Worm (Caenorhabditis elegans) whole organism, L4 larva: Measurements from ENCODE around the gene sru-45.
"Not testable (repeated sequence)": the region's sequence is repeated elsewhere in the genome, so short reads cannot be mapped to it uniquely, and the experiment has no call there.

Experiments used
- D1046.2 ChIP-seq: fragments of 200-800 bp; sonication (Bioruptor generic); IDR thresholded peaks from 2 replicates; pipeline ENCODE4 v1.3.6; 2022; ENCODE audit warnings: missing genetic modification characterization, missing compliant biosample characterization
- Y105C5A.15 ChIP-seq: fragments of 200-800 bp; sonication (Bioruptor generic); IDR thresholded peaks from 2 replicates; pipeline ENCODE4 v1.3.6; 2022; ENCODE audit warnings: missing genetic modification characterization, missing compliant biosample characterization
- Y5F2A.4 ChIP-seq: fragments of 200-800 bp; sonication (Bioruptor generic); optimal IDR thresholded peaks from 2 replicates; lab custom pipeline; 2018; ENCODE audit warnings: mild to moderate bottlenecking, missing genetic modification characterization, missing compliant biosample characterization
- aha-1 ChIP-seq: fragments of 150-350 bp; peaks from one replicate; lab custom pipeline; 2014; ENCODE audit warnings: missing biosample characterization, missing genetic modification characterization
- aly-2 ChIP-seq: sonication (generic microtip); optimal IDR thresholded peaks from 2 replicates; lab custom pipeline; 2018; ENCODE audit warnings: missing biosample characterization, missing genetic modification characterization
- ama-1 ChIP-seq: fragments of 150-350 bp; optimal IDR thresholded peaks from 2 replicates; lab custom pipeline; 2014; ENCODE audit warnings: inconsistent platforms, mixed read lengths
- ceh-28 ChIP-seq: fragments of 150-350 bp; optimal IDR thresholded peaks from 2 replicates; lab custom pipeline; 2014; ENCODE audit warnings: missing biosample characterization, missing genetic modification reagents, missing genetic modification characterization
- ceh-44 ChIP-seq: fragments of 200-800 bp; sonication (Bioruptor generic); IDR thresholded peaks from 2 replicates; pipeline ENCODE4 v1.3.6; 2022; ENCODE audit warnings: missing genetic modification reagents, missing genetic modification characterization, missing compliant biosample characterization
- ceh-62 ChIP-seq: sonication (generic microtip); optimal IDR thresholded peaks from 2 replicates; lab custom pipeline; 2017; ENCODE audit warnings: missing biosample characterization, missing genetic modification characterization
- ces-1 ChIP-seq: fragments of 150-350 bp; sonication (generic microtip); optimal IDR thresholded peaks from 4 replicates; lab custom pipeline; 2014; ENCODE audit warnings: missing biosample characterization, missing genetic modification reagents, missing genetic modification characterization
- cey-2 ChIP-seq: sonication (generic microtip); optimal IDR thresholded peaks from 3 replicates; lab custom pipeline; 2017; ENCODE audit warnings: missing genetic modification characterization, mild to moderate bottlenecking, missing compliant biosample characterization, antibody characterized with exemption, borderline replicate concordance; ENCODE audit not compliant: insufficient read depth
- daf-19 ChIP-seq: fragments of 200-800 bp; sonication (Bioruptor generic); conservative IDR thresholded peaks from 2 replicates; pipeline ENCODE4 v1.3.6; 2022; ENCODE audit warnings: missing genetic modification characterization, missing compliant biosample characterization
- dmd-6 ChIP-seq: fragments of 200-800 bp; sonication (Bioruptor generic); IDR thresholded peaks from 2 replicates; pipeline ENCODE4 v1.3.6; 2022; ENCODE audit warnings: missing genetic modification reagents, missing genetic modification characterization, missing compliant biosample characterization
- duxl-1 ChIP-seq: sonication (generic microtip); optimal IDR thresholded peaks from 2 replicates; lab custom pipeline; 2016; ENCODE audit warnings: mild to moderate bottlenecking, missing genetic modification characterization, moderate library complexity, missing compliant biosample characterization; ENCODE audit not compliant: poor library complexity
- egl-27 ChIP-seq: sonication (generic microtip); optimal IDR thresholded peaks from 3 replicates; lab custom pipeline; 2017; ENCODE audit warnings: missing biosample characterization, missing genetic modification reagents, missing genetic modification characterization
- egl-43 ChIP-seq: fragments of 200-800 bp; sonication (Bioruptor generic); IDR thresholded peaks from 2 replicates; pipeline ENCODE4 v1.3.6; 2022; ENCODE audit warnings: missing genetic modification reagents, missing genetic modification characterization, missing compliant biosample characterization
- gei-8 ChIP-seq: fragments of 200-800 bp; sonication (Bioruptor generic); optimal IDR thresholded peaks from 2 replicates; lab custom pipeline; 2018; ENCODE audit warnings: mild to moderate bottlenecking, missing genetic modification characterization, missing compliant biosample characterization
- hmg-1.1 ChIP-seq: fragments of 200-800 bp; sonication (Bioruptor generic); IDR thresholded peaks from 2 replicates; pipeline ENCODE4 v1.3.6; 2022; ENCODE audit warnings: missing genetic modification reagents, missing genetic modification characterization, missing compliant biosample characterization
- lim-7 ChIP-seq: fragments of 200-800 bp; sonication (Bioruptor generic); IDR thresholded peaks from 2 replicates; pipeline ENCODE4 v1.3.6; 2022; ENCODE audit warnings: missing genetic modification characterization, missing compliant biosample characterization
- lin-29 ChIP-seq: fragments of 200-800 bp; sonication (Bioruptor generic); IDR thresholded peaks from 2 replicates; pipeline ENCODE4 v1.3.6; 2022; ENCODE audit warnings: missing genetic modification reagents, missing genetic modification characterization, missing compliant biosample characterization
- lin-38 ChIP-seq: fragments of 200-800 bp; sonication (Bioruptor generic); IDR thresholded peaks from 2 replicates; pipeline ENCODE4 v1.3.6; 2022; ENCODE audit warnings: missing genetic modification reagents, missing genetic modification characterization, missing compliant biosample characterization
- lsy-2 ChIP-seq, 2 experiments: fragments of 150-350 bp in 1 of 2; sonication (generic microtip) in 1 of 2; optimal IDR thresholded peaks; 2 replicates each; lab custom pipeline; 2014 to 2017; ENCODE audit warnings: missing biosample characterization in 2 of 2, missing genetic modification characterization in 2 of 2
- mdl-1 ChIP-seq, 2 experiments: fragments of 150-350 bp in 1 of 2; sonication (generic microtip) in 1 of 2; optimal IDR thresholded peaks; 2 replicates each; lab custom pipeline; 2014 to 2017; ENCODE audit warnings: missing biosample characterization in 2 of 2, missing genetic modification characterization in 2 of 2
- mep-1 ChIP-seq: fragments of 150-350 bp; sonication (generic microtip); optimal IDR thresholded peaks from 3 replicates; lab custom pipeline; 2014; ENCODE audit warnings: missing biosample characterization, missing genetic modification characterization
- nhr-11 ChIP-seq: fragments of 150-350 bp; optimal IDR thresholded peaks from 2 replicates; lab custom pipeline; 2014; ENCODE audit warnings: missing biosample characterization, missing genetic modification characterization
- nhr-76 ChIP-seq: fragments of 150-350 bp; optimal IDR thresholded peaks from 2 replicates; lab custom pipeline; 2014; ENCODE audit warnings: missing biosample characterization, missing genetic modification characterization
- pha-4 ChIP-seq, 2 experiments: fragments of 150-350 bp in 1 of 2; fragments of 200-800 bp in 1 of 2; sonication (Bioruptor generic) in 1 of 2; IDR thresholded peaks in 1 of 2; optimal IDR thresholded peaks in 1 of 2; 2 replicates each; pipeline versions ENCODE4 v1.3.6 to Lab custom; 2014 to 2022; ENCODE audit warnings: missing genetic modification characterization in 2 of 2, missing genetic modification reagents in 2 of 2, missing biosample characterization in 1 of 2, missing compliant biosample characterization in 1 of 2
- php-3 ChIP-seq: fragments of 200-800 bp; sonication (Bioruptor generic); IDR thresholded peaks from 2 replicates; pipeline ENCODE4 v1.3.6; 2022; ENCODE audit warnings: missing genetic modification reagents, missing genetic modification characterization, missing compliant biosample characterization
- spr-1 ChIP-seq: sonication (generic microtip); optimal IDR thresholded peaks from 2 replicates; lab custom pipeline; 2016; ENCODE audit warnings: mild to moderate bottlenecking, missing genetic modification characterization, missing compliant biosample characterization
- tag-97 ChIP-seq: fragments of 200-800 bp; sonication (Bioruptor generic); IDR thresholded peaks from 2 replicates; pipeline ENCODE4 v1.3.6; 2022; ENCODE audit warnings: missing genetic modification characterization, missing compliant biosample characterization
- unc-130 ChIP-seq: sonication (generic microtip); optimal IDR thresholded peaks from 2 replicates; lab custom pipeline; 2016; ENCODE audit warnings: missing genetic modification reagents, missing genetic modification characterization, missing compliant biosample characterization
- unc-62 ChIP-seq, 3 experiments: fragments of 150-350 bp in 1 of 3; sonication (generic microtip); optimal IDR thresholded peaks in 2 of 3; peaks in 1 of 3; 1 replicate in 1 of 3; 2 replicates in 2 of 3; lab custom pipeline; 2014 to 2017; ENCODE audit warnings: missing biosample characterization in 3 of 3, missing genetic modification characterization in 3 of 3, missing genetic modification reagents in 3 of 3, missing genotype in 1 of 3
- zfp-2 ChIP-seq: sonication (generic microtip); optimal IDR thresholded peaks from 2 replicates; lab custom pipeline; 2016; ENCODE audit warnings: mild to moderate bottlenecking, missing genetic modification characterization, missing compliant biosample characterization
- zfp-3 ChIP-seq: fragments of 200-800 bp; sonication (Bioruptor generic); conservative IDR thresholded peaks from 2 replicates; pipeline ENCODE4 v1.3.6; 2022; ENCODE audit warnings: missing genetic modification reagents, missing genetic modification characterization, missing compliant biosample characterization
- ztf-7 ChIP-seq: fragments of 150-350 bp; optimal IDR thresholded peaks from 2 replicates; lab custom pipeline; 2014; ENCODE audit warnings: missing biosample characterization, missing genetic modification characterization

The sru-45 gene

DNA sequence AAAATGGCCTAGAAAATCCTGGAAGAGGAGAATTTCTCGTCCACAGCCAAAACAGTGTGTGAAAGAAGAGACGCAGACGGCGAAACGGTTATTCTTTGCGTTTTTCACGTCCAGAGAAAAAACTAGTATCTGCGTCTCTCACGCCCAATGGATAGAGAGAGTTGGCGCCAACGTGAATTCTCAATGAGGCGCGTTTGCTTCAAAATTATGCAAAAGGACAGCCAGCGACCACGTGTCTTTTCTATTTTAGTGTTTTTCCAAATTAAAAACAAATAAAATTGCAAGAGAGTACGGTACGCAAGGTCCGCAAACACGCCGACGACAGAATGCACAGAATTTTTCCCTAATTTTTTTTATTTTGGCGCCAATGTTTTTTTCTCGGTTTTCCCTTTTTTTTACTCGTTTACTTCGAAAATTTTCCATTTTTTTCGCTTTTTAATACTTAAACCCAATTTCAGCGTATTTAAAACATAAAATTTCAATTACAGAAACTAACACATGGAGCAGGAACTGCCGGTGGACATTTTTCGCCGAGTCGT, 27.8 kb upstream of the sru-45 start, which contains the start of gene Y32B12B.2 (continued):
- peak; percentile 12; the same call in 1 of the 2 replicates for TF ChIP-seq php-3 (GFP tag; lab: Robert Waterston, UW)
- TF ChIP-seq tag-97, result no peak
- TF ChIP-seq unc-130 (GFP tag; lab: Kevin White, UChicago), result peak; percentile 82
- TF ChIP-seq aly-2 (tag; lab: Kevin White, UChicago), result no peak
- TF ChIP-seq lin-38 (GFP tag; lab: Robert Waterston, UW), result peak; percentile 88
- TF ChIP-seq ces-1, result no peak
- peak in 1 of 2 experiments; percentile 10 for TF ChIP-seq mdl-1 (tag; optimal IDR thresholded peaks at IDR 0.05; lab: Kevin White, UChicago)
- no peak for TF ChIP-seq Y105C5A.15
- peak; percentile 56 for TF ChIP-seq duxl-1
- TF ChIP-seq hmg-1.1 (GFP tag; lab: Robert Waterston, UW), result peak; percentile 58; the same call in 1 of the 2 replicates
- peak; percentile 46 for TF ChIP-seq dmd-6 (GFP tag; lab: Robert Waterston, UW)
- TF ChIP-seq aha-1 (tag; lab: Kevin White, UChicago), result peak; percentile 3
- no peak for TF ChIP-seq Y5F2A.4 (GFP tag; lab: Kevin White, UChicago)
- TF ChIP-seq unc-62 (GFP tag; optimal IDR thresholded peaks at IDR 0.05 in 1 of 2; lab: Kevin White, UChicago), result no peak
- no peak for TF ChIP-seq unc-62 (tag; optimal IDR thresholded peaks at IDR 0.05; lab: Kevin White, UChicago)
- TF ChIP-seq zfp-2, result no peak
- no peak for TF ChIP-seq ceh-62 (tag; lab: Kevin White, UChicago)
- no peak for TF ChIP-seq daf-19
- TF ChIP-seq zfp-3, result no peak
- no peak for TF ChIP-seq mep-1

DNA sequence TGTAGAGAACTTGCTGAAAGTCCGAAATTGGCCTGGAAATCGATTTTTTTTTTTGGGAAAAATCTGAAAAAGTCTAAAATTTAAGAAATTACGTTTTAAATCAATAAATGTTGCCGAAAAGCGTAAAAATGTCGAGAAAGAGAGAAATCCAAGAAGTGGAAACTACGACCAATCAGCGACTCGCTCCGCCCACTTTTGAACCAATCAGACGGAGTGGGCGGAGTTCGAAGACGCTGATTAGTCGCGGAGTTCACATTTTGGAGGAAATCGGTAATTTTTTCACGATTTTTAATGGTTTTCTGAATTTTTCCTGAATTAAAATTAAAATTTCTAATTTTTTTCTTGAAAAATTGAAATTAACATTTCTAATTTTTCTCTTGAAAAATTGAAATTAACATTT, 26.1 kb upstream of the sru-45 start:
- TF ChIP-seq egl-43 (GFP tag; lab: Robert Waterston, UW), result no peak
- TF ChIP-seq D1046.2 (GFP tag; lab: Robert Waterston, UW), result no peak
- TF ChIP-seq spr-1 (tag; lab: Kevin White, UChicago), result no peak
- no peak for TF ChIP-seq lsy-2 (tag; optimal IDR thresholded peaks at IDR 0.05; lab: Kevin White, UChicago)
- TF ChIP-seq cey-2 (tag; lab: Kevin White, UChicago), result no peak
- no peak for TF ChIP-seq ama-1 (lab: Kevin White, UChicago)
- no peak for TF ChIP-seq zfp-3
- no peak for TF ChIP-seq lim-7 (GFP tag; lab: Robert Waterston, UW)
- TF ChIP-seq dmd-6 (GFP tag; lab: Robert Waterston, UW), result no peak
- TF ChIP-seq ceh-28 (tag; lab: Kevin White, UChicago), result no peak
- no peak for TF ChIP-seq nhr-11 (tag; lab: Kevin White, UChicago)
- no peak for TF ChIP-seq nhr-76 (tag; lab: Kevin White, UChicago)
- no peak for TF ChIP-seq ceh-44 (GFP tag; lab: Robert Waterston, UW)
- TF ChIP-seq ztf-7, result no peak
- TF ChIP-seq egl-27, result no peak
- no peak for TF ChIP-seq lin-29 (GFP tag; lab: Robert Waterston, UW)

DNA sequence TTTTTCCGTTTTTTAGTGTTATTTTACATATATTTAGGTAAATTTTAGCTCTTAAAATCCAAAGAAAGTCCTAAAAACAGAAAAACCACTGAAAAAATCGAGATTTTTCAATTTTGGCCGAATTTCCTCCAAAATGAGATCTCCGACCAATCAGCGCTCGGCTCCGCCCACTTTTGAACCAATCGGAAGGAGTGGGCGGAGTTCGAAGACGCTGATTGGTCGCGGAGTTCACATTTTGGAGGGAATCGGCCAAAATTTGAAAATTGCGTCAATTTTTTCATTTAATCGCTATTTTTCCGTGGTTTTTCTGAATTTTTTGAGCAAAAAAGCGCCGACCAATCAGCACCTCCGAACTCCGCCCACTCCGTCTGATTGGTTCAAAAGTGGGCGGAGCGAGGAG, 25.1 kb upstream of the sru-45 start:
- TF ChIP-seq lin-38 (GFP tag; lab: Robert Waterston, UW) (0 out of 2 replicates have a peak, but pooled peaks have one; percentile 19), gei-8 (GFP tag; lab: Kevin White, UChicago) (no peak)
- TF ChIP-seq, all 104 proteins: peak for 1

DNA sequence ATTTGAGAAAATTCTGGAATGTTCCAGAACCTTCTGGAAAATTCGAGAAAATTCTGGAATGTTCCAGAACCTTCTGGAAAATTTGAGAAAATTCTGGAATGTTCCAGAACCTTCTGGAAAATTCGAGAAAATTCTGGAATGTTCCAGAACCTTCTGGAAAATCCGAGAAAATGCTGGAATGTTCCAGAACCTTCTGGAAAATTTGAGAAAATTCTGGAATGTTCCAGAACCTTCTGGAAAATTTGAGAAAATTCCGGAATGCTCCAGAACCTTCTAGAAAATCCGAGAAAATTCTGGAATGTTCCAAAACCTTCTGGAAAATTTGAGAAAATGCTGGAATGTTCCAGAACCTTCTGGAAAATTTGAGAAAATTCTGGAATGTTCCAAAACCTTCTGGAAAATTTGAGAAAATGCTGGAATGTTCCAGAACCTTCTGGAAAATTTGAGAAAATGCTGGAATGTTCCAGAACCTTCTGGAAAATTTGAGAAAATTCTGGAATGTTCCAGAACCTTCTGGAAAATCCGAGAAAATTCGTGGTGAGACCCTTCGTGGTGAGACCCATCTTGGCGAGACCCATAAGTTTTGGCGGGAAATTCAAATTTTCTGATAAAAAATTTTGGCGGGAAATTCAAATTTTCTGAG, 17.6 kb upstream of the sru-45 start:
- 0 out of 2 replicates have a peak, but pooled peaks have one; percentile 19 for TF ChIP-seq pha-4 (GFP tag; IDR thresholded peaks at IDR 0.05; lab: Robert Waterston, UW)
- TF ChIP-seq pha-4 (tag; optimal IDR thresholded peaks at IDR 0.05; lab: Kevin White, UChicago), result not testable (repeated sequence)
